Worm (Caenorhabditis elegans) whole organism, young adult: ENCODE results near the gene clec-233.

Experiments used
- B0035.1 ChIP-seq: sonication (generic microtip); optimal IDR thresholded peaks from 2 replicates; lab custom pipeline; 2016; ENCODE audit warnings: missing genetic modification characterization, mild to moderate bottlenecking, missing compliant biosample characterization, missing genotype, missing genetic modification reagents
- B0261.1 ChIP-seq: sonication (generic microtip); optimal IDR thresholded peaks from 2 replicates; lab custom pipeline; 2016; ENCODE audit warnings: mild to moderate bottlenecking, missing genetic modification characterization, moderate library complexity, missing compliant biosample characterization
- F10E7.11 ChIP-seq: sonication (generic microtip); optimal IDR thresholded peaks from 2 replicates; lab custom pipeline; 2017; ENCODE audit warnings: mild to moderate bottlenecking, missing genetic modification characterization, moderate library complexity, missing compliant biosample characterization
- F39B2.1 ChIP-seq: fragments of 200-800 bp; sonication (Bioruptor generic); IDR thresholded peaks from 2 replicates; pipeline ENCODE4 v1.3.6; 2022; ENCODE audit warnings: missing genetic modification reagents, missing genetic modification characterization, missing compliant biosample characterization
- F55B11.4 ChIP-seq: sonication (generic microtip); optimal IDR thresholded peaks from 2 replicates; lab custom pipeline; 2016; ENCODE audit warnings: missing compliant biosample characterization, missing genetic modification characterization, borderline replicate concordance; ENCODE audit not compliant: insufficient read depth
- F57A8.1 ChIP-seq: fragments of 200-800 bp; sonication (Bioruptor generic); optimal IDR thresholded peaks from 2 replicates; lab custom pipeline; 2018; ENCODE audit warnings: mild to moderate bottlenecking, missing genetic modification characterization, moderate library complexity, missing compliant biosample characterization
- T07F8.4 ChIP-seq: sonication (generic microtip); optimal IDR thresholded peaks from 2 replicates; lab custom pipeline; 2016; ENCODE audit warnings: mild to moderate bottlenecking, missing genetic modification characterization, moderate library complexity, missing compliant biosample characterization
- Y95B8A.8 ChIP-seq: fragments of 200-800 bp; sonication (Bioruptor generic); IDR thresholded peaks from 2 replicates; pipeline ENCODE4 v1.3.6; 2022; ENCODE audit warnings: missing genetic modification reagents, missing genetic modification characterization, missing compliant biosample characterization
- ama-1 ChIP-seq, 3 experiments: fragments of 150-350 bp in 1 of 3; sonication (generic microtip) in 2 of 3; optimal IDR thresholded peaks; 2 replicates each; lab custom pipeline; 2014 to 2018; ENCODE audit warnings: missing biosample characterization in 2 of 3, missing genetic modification characterization in 2 of 3, missing genetic modification reagents in 2 of 3
- aptf-2 ChIP-seq: fragments of 200-800 bp; sonication (Bioruptor generic); conservative IDR thresholded peaks from 2 replicates; pipeline ENCODE4 v1.3.6; 2022; ENCODE audit warnings: missing genetic modification reagents, missing genetic modification characterization, missing compliant biosample characterization
- athp-1 ChIP-seq: sonication (generic microtip); optimal IDR thresholded peaks from 2 replicates; lab custom pipeline; 2017; ENCODE audit warnings: mild to moderate bottlenecking, missing genetic modification characterization, missing compliant biosample characterization
- bed-1 ChIP-seq: fragments of 200-800 bp; sonication (Bioruptor generic); IDR thresholded peaks from 2 replicates; pipeline ENCODE4 v1.3.6; 2022; ENCODE audit warnings: missing genetic modification reagents, missing genetic modification characterization, missing compliant biosample characterization
- ceh-40 ChIP-seq: fragments of 200-800 bp; sonication (Bioruptor generic); IDR thresholded peaks from 2 replicates; pipeline ENCODE4 v1.3.6; 2022; ENCODE audit warnings: missing genetic modification characterization, missing compliant biosample characterization
- ceh-79 ChIP-seq: sonication (generic microtip); optimal IDR thresholded peaks from 2 replicates; lab custom pipeline; 2017; ENCODE audit warnings: mild to moderate bottlenecking, missing genetic modification characterization, missing compliant biosample characterization
- die-1 ChIP-seq: sonication (generic microtip); optimal IDR thresholded peaks from 2 replicates; lab custom pipeline; 2016; ENCODE audit warnings: missing genotype, mild to moderate bottlenecking, missing genetic modification characterization, missing compliant biosample characterization
- dox-1 ChIP-seq: fragments of 200-800 bp; sonication (Bioruptor generic); IDR thresholded peaks from 2 replicates; pipeline ENCODE4 v1.3.6; 2022; ENCODE audit warnings: missing genetic modification reagents, missing genetic modification characterization, missing compliant biosample characterization
- dpl-1 ChIP-seq: fragments of 150-350 bp; optimal IDR thresholded peaks from 2 replicates; lab custom pipeline; 2014; ENCODE audit warnings: missing biosample characterization, missing genetic modification reagents, missing genetic modification characterization
- efl-1 ChIP-seq: fragments of 150-350 bp; optimal IDR thresholded peaks from 2 replicates; lab custom pipeline; 2014; ENCODE audit warnings: missing biosample characterization, missing genetic modification reagents, missing genetic modification characterization
- him-1 ChIP-seq: sonication (generic microtip); optimal IDR thresholded peaks from 2 replicates; lab custom pipeline; 2016; ENCODE audit warnings: missing genotype, missing genetic modification reagents, missing genetic modification characterization, missing compliant biosample characterization
- hlh-12 ChIP-seq: sonication (generic microtip); optimal IDR thresholded peaks from 2 replicates; lab custom pipeline; 2016; ENCODE audit warnings: missing genetic modification characterization, missing compliant biosample characterization
- hmg-20 ChIP-seq: fragments of 200-800 bp; sonication (Bioruptor generic); IDR thresholded peaks from 2 replicates; pipeline ENCODE4 v1.3.6; 2022; ENCODE audit warnings: missing genetic modification reagents, missing genetic modification characterization, missing compliant biosample characterization
- hsf-1 ChIP-seq: fragments of 200-800 bp; sonication (Bioruptor generic); IDR thresholded peaks from 2 replicates; pipeline ENCODE4 v1.3.6; 2022; ENCODE audit warnings: missing genetic modification reagents, missing genetic modification characterization, missing compliant biosample characterization
- lag-1 ChIP-seq: fragments of 200-800 bp; sonication (Bioruptor generic); IDR thresholded peaks from 2 replicates; pipeline ENCODE4 v1.3.6; 2022; ENCODE audit warnings: missing genetic modification reagents, missing genetic modification characterization, missing compliant biosample characterization
- lin-26 ChIP-seq: fragments of 200-800 bp; sonication (Bioruptor generic); IDR thresholded peaks from 2 replicates; pipeline ENCODE4 v1.3.6; 2022; ENCODE audit warnings: missing genetic modification reagents, missing genetic modification characterization, missing compliant biosample characterization
- lir-1 ChIP-seq: fragments of 200-800 bp; sonication (Bioruptor generic); conservative IDR thresholded peaks from 2 replicates; pipeline ENCODE4 v1.3.6; 2022; ENCODE audit warnings: missing genetic modification reagents, missing genetic modification characterization, missing compliant biosample characterization
- nfyb-1 ChIP-seq: fragments of 200-800 bp; sonication (Bioruptor generic); IDR thresholded peaks from 2 replicates; pipeline ENCODE4 v1.3.6; 2022; ENCODE audit warnings: missing genetic modification reagents, missing genetic modification characterization, missing compliant biosample characterization
- pha-4 ChIP-seq: fragments of 150-350 bp; sonication (generic microtip); optimal IDR thresholded peaks from 2 replicates; lab custom pipeline; 2014; ENCODE audit warnings: missing biosample characterization, missing genetic modification reagents, missing genetic modification characterization
- rec-8 ChIP-seq, 2 experiments: sonication (generic microtip); optimal IDR thresholded peaks; 2 replicates each; lab custom pipeline; 2016; ENCODE audit warnings: mild to moderate bottlenecking in 2 of 2, missing genetic modification characterization in 2 of 2, missing genetic modification reagents in 2 of 2, missing genotype in 2 of 2, missing biosample characterization in 1 of 2, missing compliant biosample characterization in 1 of 2, moderate library complexity in 1 of 2
- snpc-1.1 ChIP-seq: sonication (generic microtip); optimal IDR thresholded peaks from 2 replicates; lab custom pipeline; 2017; ENCODE audit warnings: missing genetic modification characterization, mild to moderate bottlenecking, missing compliant biosample characterization, antibody characterized with exemption, moderate library complexity, missing genotype, missing genetic modification reagents; ENCODE audit not compliant: insufficient read depth
- snpc-3.4 ChIP-seq: sonication (generic microtip); optimal IDR thresholded peaks from 2 replicates; lab custom pipeline; 2017; ENCODE audit warnings: missing genetic modification characterization, mild to moderate bottlenecking, missing compliant biosample characterization, antibody characterized with exemption, moderate library complexity, missing genotype, missing genetic modification reagents
- snpc-4 ChIP-seq, 5 experiments: fragments of 150-350 bp in 1 of 5; sonication (generic microtip) in 4 of 5; optimal IDR thresholded peaks; 2 replicates each; lab custom pipeline; 2014 to 2018; ENCODE audit warnings: missing genetic modification characterization in 5 of 5, missing biosample characterization in 3 of 5, antibody characterized with exemption in 2 of 5, mild to moderate bottlenecking in 2 of 5, missing compliant biosample characterization in 2 of 5, missing genotype in 2 of 5, moderate library complexity in 2 of 5, missing genetic modification reagents in 1 of 5
- tbp1 ChIP-seq: fragments of 200-800 bp; sonication (Bioruptor generic); optimal IDR thresholded peaks from 2 replicates; lab custom pipeline; 2018; ENCODE audit warnings: mild to moderate bottlenecking, missing genetic modification characterization, missing compliant biosample characterization
- tlf-1 ChIP-seq: fragments of 200-800 bp; sonication (Bioruptor generic); optimal IDR thresholded peaks from 2 replicates; lab custom pipeline; 2018; ENCODE audit warnings: mild to moderate bottlenecking, missing genetic modification characterization, missing compliant biosample characterization
- zfh-2 ChIP-seq: fragments of 200-800 bp; sonication (Bioruptor generic); conservative IDR thresholded peaks from 2 replicates; pipeline ENCODE4 v1.3.6; 2022; ENCODE audit warnings: missing genetic modification reagents, missing genetic modification characterization, missing compliant biosample characterization
- ztf-26 ChIP-seq: sonication (generic microtip); optimal IDR thresholded peaks from 2 replicates; lab custom pipeline; 2017; ENCODE audit warnings: missing genetic modification characterization, missing compliant biosample characterization
- ztf-28 ChIP-seq: fragments of 200-800 bp; sonication (Bioruptor generic); IDR thresholded peaks from 2 replicates; pipeline ENCODE4 v1.3.6; 2022; ENCODE audit warnings: missing genetic modification reagents, missing genetic modification characterization, missing compliant biosample characterization
- ztf-3 ChIP-seq: fragments of 200-800 bp; sonication (Bioruptor generic); optimal IDR thresholded peaks from 2 replicates; lab custom pipeline; 2018; ENCODE audit warnings: mild to moderate bottlenecking, missing genetic modification characterization, missing compliant biosample characterization

Gene clec-233

ce11 chrV:16195379-16195778, 38.3 kb upstream of the clec-233 start, which contains the start of gene rabr-3:
TSS of gene rabr-3 (plus strand) at chrV:16195679.
- TF ChIP-seq nfyb-1 (GFP tag; lab: Robert Waterston, UW), result no peak
- no peak for TF ChIP-seq pha-4 (tag; lab: Kevin White, UChicago)
- no peak for TF ChIP-seq bed-1 (GFP tag; lab: Robert Waterston, UW)
- no peak for TF ChIP-seq zfh-2 (GFP tag; lab: Robert Waterston, UW)
- no peak for TF ChIP-seq lin-26
- TF ChIP-seq B0261.1 (tag; lab: Kevin White, UChicago), result no peak
- no peak for TF ChIP-seq ztf-26
- no peak for TF ChIP-seq tlf-1
- TF ChIP-seq snpc-3.4 (tag; lab: Kevin White, UChicago), result no peak
- TF ChIP-seq ceh-79 (tag; lab: Kevin White, UChicago), result no peak
- no peak for TF ChIP-seq dox-1 (GFP tag; lab: Robert Waterston, UW)
- no peak for TF ChIP-seq ztf-3 (GFP tag; lab: Kevin White, UChicago)
- no peak for TF ChIP-seq F57A8.1 (GFP tag; lab: Kevin White, UChicago)
- TF ChIP-seq rec-8 (tag; optimal IDR thresholded peaks at IDR 0.05; lab: Kevin White, UChicago), result no peak
- TF ChIP-seq lir-1, result no peak
- TF ChIP-seq lag-1 (GFP tag; lab: Robert Waterston, UW), result no peak
- TF ChIP-seq snpc-4 (GFP tag; optimal IDR thresholded peaks at IDR 0.05; lab: Kevin White, UChicago), result no peak
- TF ChIP-seq snpc-4 (tag; optimal IDR thresholded peaks at IDR 0.05; lab: Kevin White, UChicago), result no peak

- TF ChIP-seq B0261.1 (tag; lab: Kevin White, UChicago), result no peak
- TF ChIP-seq bed-1 (GFP tag; lab: Robert Waterston, UW), result no peak
- no peak for TF ChIP-seq T07F8.4
- TF ChIP-seq ceh-79 (tag; lab: Kevin White, UChicago), result no peak
- no peak for TF ChIP-seq F39B2.1 (GFP tag; lab: Robert Waterston, UW)
- no peak for TF ChIP-seq ama-1 (optimal IDR thresholded peaks at IDR 0.05; lab: Kevin White, UChicago)
- TF ChIP-seq ama-1 (GFP tag; optimal IDR thresholded peaks at IDR 0.05; lab: Kevin White, UChicago), result no peak
Measured at ce11 chrV:16198016-16198415, 35.7 kb upstream of the clec-233 start, which contains the start of gene F11A5.5. TSS of gene F11A5.5 (plus strand) at chrV:16198316.

DNA sequence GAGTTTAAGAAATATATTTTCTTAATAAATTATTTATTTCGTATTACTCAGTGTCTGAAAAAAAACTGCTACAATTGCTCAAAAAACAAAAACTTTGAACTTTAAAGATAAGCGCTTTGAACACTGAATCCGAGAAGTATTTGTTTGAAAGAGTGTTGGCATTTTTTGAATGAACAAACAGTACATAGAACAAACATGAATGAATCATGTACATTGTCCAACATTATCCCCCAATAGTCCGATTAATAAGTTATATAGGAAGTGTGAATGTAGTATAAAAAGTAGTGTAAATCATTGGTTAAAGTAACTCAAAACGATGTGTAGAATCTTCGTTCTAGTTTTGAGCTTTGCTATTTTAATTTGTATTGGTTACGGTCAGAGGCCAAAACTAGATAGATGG, 32.0 kb upstream of the clec-233 start, which contains the start of gene F11A5.17:
Gene F11A5.17, plus strand, starts transcription at position 301 of the 400 bp plus-strand sequence.
- TF ChIP-seq B0035.1 (no peak), ztf-28 (no peak), hlh-12 (no peak)

ce11 chrV:16202618-16203017, 31.1 kb upstream of the clec-233 start, which contains the start of gene F11A5.18:
TSS of gene F11A5.18 (plus strand) at chrV:16202918.
- TF ChIP-seq Y95B8A.8 (GFP tag; lab: Robert Waterston, UW) (no peak), F10E7.11 (tag; lab: Kevin White, UChicago) (no peak), ceh-40 (GFP tag; lab: Robert Waterston, UW) (no peak), tbp1 (no peak), efl-1 (no peak), ztf-28 (no peak), F55B11.4 (tag; lab: Kevin White, UChicago) (no peak), die-1 (no peak), athp-1 (tag; lab: Kevin White, UChicago) (no peak), aptf-2 (GFP tag; lab: Robert Waterston, UW) (no peak), dpl-1 (no peak), snpc-1.1 (tag; lab: Kevin White, UChicago) (no peak), hmg-20 (GFP tag; lab: Robert Waterston, UW) (no peak), ztf-26 (no peak), hsf-1 (GFP tag; lab: Robert Waterston, UW) (no peak), B0035.1 (no peak), him-1 (tag; lab: Kevin White, UChicago) (no peak)
- TF ChIP-seq, all 124 proteins: peak for 0
